Worm (Caenorhabditis elegans): ENCODE measurements around the gene ZK856.7.

ZK856.7 gene

ce11 chrV:10201913-10202312, at the start of gene ZK856.7:
Gene ZK856.7, plus strand, starts transcription at chrV:10202098.
- TF ChIP-seq elt-3 (tag; optimal IDR thresholded peaks at IDR 0.05) (no peak), nhr-23 (tag; optimal IDR thresholded peaks at IDR 0.05) (peak; percentile 25)

- TF ChIP-seq eor-1 (tag; optimal IDR thresholded peaks at IDR 0.05) (no peak), fos-1 (tag; optimal IDR thresholded peaks at IDR 0.05) (no peak), lin-39 (tag; optimal IDR thresholded peaks at IDR 0.05) (no peak), nhr-11 (tag; optimal IDR thresholded peaks at IDR 0.05) (no peak), fkh-10 (GFP tag; optimal IDR thresholded peaks at IDR 0.05) (no peak), ceh-9 (tag; optimal IDR thresholded peaks at IDR 0.05) (no peak), lin-15B (tag; optimal IDR thresholded peaks at IDR 0.05) (no peak), nhr-28 (tag; optimal IDR thresholded peaks at IDR 0.05) (no peak), ceh-28 (tag; optimal IDR thresholded peaks at IDR 0.05) (no peak)
These were observed 49.6 kb upstream of the ZK856.7 start, which contains the start of gene srsx-28 for ce11 chrV:10152278-10152677. Gene srsx-28, plus strand, starts transcription at chrV:10152578.

DNA sequence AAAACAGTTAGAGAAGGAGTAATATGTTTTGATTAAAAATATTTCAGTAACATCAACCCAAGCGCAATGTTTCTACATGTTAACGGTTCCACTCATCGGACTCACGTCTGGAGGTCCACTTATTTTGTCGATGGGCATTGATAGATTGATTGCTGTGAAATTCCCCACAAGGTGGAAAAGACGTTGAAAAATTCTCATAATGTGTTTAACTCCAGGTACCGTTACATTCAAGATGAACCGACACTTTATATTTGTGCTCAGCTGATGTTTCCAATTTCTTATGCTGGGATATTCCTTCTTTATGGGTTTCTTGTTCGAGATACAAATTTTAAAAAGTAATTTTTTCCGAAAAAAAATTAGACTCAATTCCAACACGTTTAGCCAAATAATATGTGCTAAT, 48.8 kb upstream of the ZK856.7 start:
- TF ChIP-seq hmg-11 (tag; optimal IDR thresholded peaks at IDR 0.05), result no peak
- TF ChIP-seq nhr-237 (tag; optimal IDR thresholded peaks at IDR 0.05), result no peak
- no peak for TF ChIP-seq eor-1 (tag; optimal IDR thresholded peaks at IDR 0.05)

ce11 chrV:10154698-10155097, 47.2 kb upstream of the ZK856.7 start, which contains the start of gene srsx-29:
Gene srsx-29, plus strand, starts transcription at chrV:10154998.
- TF ChIP-seq nhr-23 (tag; optimal IDR thresholded peaks at IDR 0.05), result no peak
- no peak for TF ChIP-seq nhr-25 (tag; optimal IDR thresholded peaks at IDR 0.05)
- no peak for TF ChIP-seq elt-1 (tag; optimal IDR thresholded peaks at IDR 0.05)
- no peak for TF ChIP-seq snpc-4 (tag; optimal IDR thresholded peaks at IDR 0.05)
- TF ChIP-seq unc-39 (tag; optimal IDR thresholded peaks at IDR 0.05), result no peak
- no peak for TF ChIP-seq ceh-9 (tag; optimal IDR thresholded peaks at IDR 0.05)
- no peak for TF ChIP-seq aly-2 (tag; optimal IDR thresholded peaks at IDR 0.05)
- no peak for TF ChIP-seq hmg-11 (tag; optimal IDR thresholded peaks at IDR 0.05)
- TF ChIP-seq nhr-12 (tag; optimal IDR thresholded peaks at IDR 0.05), result no peak

- no peak for TF ChIP-seq lsy-12 (tag; optimal IDR thresholded peaks at IDR 0.05)
- no peak for TF ChIP-seq unc-62 (GFP tag; optimal IDR thresholded peaks at IDR 0.05)
- no peak for TF ChIP-seq ceh-16 (tag; optimal IDR thresholded peaks at IDR 0.05)
- TF ChIP-seq ceh-82 (tag; optimal IDR thresholded peaks at IDR 0.05), result no peak
- no peak for TF ChIP-seq nhr-28 (tag; optimal IDR thresholded peaks at IDR 0.05)
- no peak for TF ChIP-seq pqm-1 (tag; optimal IDR thresholded peaks at IDR 0.05)
- no peak for TF ChIP-seq aly-2 (tag; optimal IDR thresholded peaks at IDR 0.05)
- no peak for TF ChIP-seq zag-1 (tag; optimal IDR thresholded peaks at IDR 0.05)
- TF ChIP-seq daf-12 (tag; optimal IDR thresholded peaks at IDR 0.05), result no peak
- no peak for TF ChIP-seq elt-2 (tag; optimal IDR thresholded peaks at IDR 0.05)
- no peak for TF ChIP-seq fkh-2 (tag; optimal IDR thresholded peaks at IDR 0.05)
- no peak for TF ChIP-seq nhr-67 (tag; optimal IDR thresholded peaks at IDR 0.05)
- TF ChIP-seq pha-4 (tag; optimal IDR thresholded peaks at IDR 0.05), result no peak
These were observed 43.4 kb upstream of the ZK856.7 start, which contains the start of gene srsx-30 for ce11 chrV:10158528-10158927. Gene srsx-30, plus strand, starts transcription at chrV:10158828.

ce11 chrV:10159972-10160371, 41.9 kb upstream of the ZK856.7 start:
- TF ChIP-seq pqm-1 (tag; optimal IDR thresholded peaks at IDR 0.05) (peak; percentile 65), ama-1 (optimal IDR thresholded peaks at IDR 0.05) (no peak), elt-2 (tag; optimal IDR thresholded peaks at IDR 0.05) (peak; percentile 78), pha-4 (tag; optimal IDR thresholded peaks at IDR 0.05) (peak; percentile 15)

ce11 chrV:10160954-10161353, 40.9 kb upstream of the ZK856.7 start, which contains the start of gene C51E3.10:
Gene C51E3.10, minus strand, starts transcription at chrV:10161134.
- TF ChIP-seq jun-1 (tag; optimal IDR thresholded peaks at IDR 0.05) (peak; percentile 39), nhr-28 (tag; optimal IDR thresholded peaks at IDR 0.05) (no peak), elt-2 (tag; optimal IDR thresholded peaks at IDR 0.05) (peak; percentile 94), pha-4 (tag; optimal IDR thresholded peaks at IDR 0.05) (peak; percentile 15), aly-2 (tag; optimal IDR thresholded peaks at IDR 0.05) (no peak), nhr-67 (tag; optimal IDR thresholded peaks at IDR 0.05) (no peak), skn-1 (tag; optimal IDR thresholded peaks at IDR 0.05) (peak; percentile 70), nhr-43 (tag; optimal IDR thresholded peaks at IDR 0.05; ENCODE audit: poor library complexity, severe bottlenecking) (no peak), mdl-1 (tag; optimal IDR thresholded peaks at IDR 0.05) (peak; percentile 24), pqm-1 (tag; optimal IDR thresholded peaks at IDR 0.05) (peak; percentile 96), daf-12 (tag; optimal IDR thresholded peaks at IDR 0.05) (no peak), ZK546.5 (tag; optimal IDR thresholded peaks at IDR 0.05) (no peak), nhr-77 (tag; optimal IDR thresholded peaks at IDR 0.05) (no peak), ama-1 (optimal IDR thresholded peaks at IDR 0.05) (no peak), unc-39 (tag; optimal IDR thresholded peaks at IDR 0.05) (no peak), nhr-76 (tag; optimal IDR thresholded peaks at IDR 0.05) (no peak)
